Fruit fly (Drosophila melanogaster): ENCODE data around the gene Las.

Las gene

DNA sequence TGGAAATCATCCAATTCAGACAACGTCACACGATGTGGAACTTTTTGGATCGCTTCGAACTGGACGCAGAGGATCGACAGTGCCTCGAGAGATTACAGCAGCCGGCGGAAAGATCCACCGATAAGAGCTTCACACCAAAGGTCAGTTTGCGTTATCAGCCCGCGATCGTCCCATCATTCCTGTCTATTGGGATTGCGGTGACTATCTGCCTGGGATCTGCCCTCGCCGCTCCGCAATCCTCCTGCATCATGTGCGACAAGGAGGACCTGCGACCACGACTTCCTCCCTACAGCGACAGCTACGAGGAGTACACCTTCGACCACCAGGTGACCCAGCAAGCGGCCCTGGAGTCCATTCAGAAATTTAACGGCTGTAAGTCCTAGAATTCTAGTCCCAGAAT lies 13.9 kb upstream of the Las start:
- TF ChIP-seq CG10348 (GFP tag; IDR thresholded peaks at IDR 0.05) (no peak), CG34367 (tag; optimal IDR thresholded peaks at IDR 0.05) (no peak), CG12605 (GFP tag; IDR thresholded peaks at IDR 0.05) (no peak), rn (GFP tag; IDR thresholded peaks at IDR 0.05) (no peak), CG9948 (tag; optimal IDR thresholded peaks at IDR 0.05) (no peak)

DNA sequence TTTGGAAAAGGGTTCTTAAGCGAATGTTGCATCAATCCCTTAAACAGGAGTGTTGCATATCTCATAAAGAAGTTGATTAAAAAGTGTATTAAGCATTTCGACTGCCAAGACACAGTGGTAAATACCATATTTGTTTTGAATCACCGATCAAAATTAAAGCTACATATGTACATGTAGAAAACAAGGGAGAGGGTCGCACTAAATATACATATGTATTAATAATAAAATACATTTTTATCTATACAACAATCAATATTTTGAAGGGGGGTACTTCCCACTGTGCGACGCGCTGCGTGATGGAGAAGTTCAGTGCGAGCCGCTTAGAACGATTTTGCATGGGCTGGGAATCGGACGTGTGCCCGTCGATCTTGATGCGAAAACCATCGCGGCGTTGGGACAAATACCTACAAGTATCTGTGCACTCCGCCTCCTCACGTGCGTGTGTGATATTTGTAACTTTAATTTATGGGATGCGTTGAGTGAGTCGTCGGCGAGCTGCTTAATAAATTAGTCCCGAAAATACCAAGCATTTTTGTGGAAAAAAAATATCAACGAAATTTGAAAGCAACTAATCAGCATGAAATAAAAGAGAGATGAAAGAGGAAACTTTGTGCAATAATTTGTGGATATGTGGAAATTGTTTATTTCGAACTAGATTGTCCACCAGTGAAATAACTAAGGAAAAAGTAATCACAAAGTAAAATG lies 12.8 kb upstream of the Las start:
- peak; percentile 86 for TF ChIP-seq fd96Ca (GFP tag; IDR thresholded peaks at IDR 0.05)
- peak; percentile 65 for TF ChIP-seq D1 (tag; optimal IDR thresholded peaks at IDR 0.05)
- TF ChIP-seq CG17806 (tag; optimal IDR thresholded peaks at IDR 0.05), result peak; percentile 88
- TF ChIP-seq CG4496 (GFP tag; IDR thresholded peaks at IDR 0.05), result peak; percentile 95
- TF ChIP-seq CG15710 (tag; optimal IDR thresholded peaks at IDR 0.05), result peak; percentile 80
- TF ChIP-seq EcR (GFP tag; optimal IDR thresholded peaks at IDR 0.05), result no peak
- peak; percentile 86 for TF ChIP-seq CG8159 (tag; optimal IDR thresholded peaks at IDR 0.05)
- peak; percentile 91 for TF ChIP-seq Ets98B (GFP tag; IDR thresholded peaks at IDR 0.05)
- peak; percentile 85 for TF ChIP-seq CG8301 (tag; optimal IDR thresholded peaks at IDR 0.05)
- peak; percentile 92 for TF ChIP-seq Pif1B (GFP tag; optimal IDR thresholded peaks at IDR 0.05)
- TF ChIP-seq CG34367 (tag; optimal IDR thresholded peaks at IDR 0.05), result peak; percentile 83
- TF ChIP-seq CG10348 (GFP tag; IDR thresholded peaks at IDR 0.05), result no peak
- peak; percentile 85 for TF ChIP-seq CG9948 (tag; optimal IDR thresholded peaks at IDR 0.05)
- TF ChIP-seq Snoo (tag; optimal IDR thresholded peaks at IDR 0.05), result peak; percentile 91
- TF ChIP-seq CG13204 (GFP tag; optimal IDR thresholded peaks at IDR 0.05), result no peak
- TF ChIP-seq gl (tag; optimal IDR thresholded peaks at IDR 0.05), result peak; percentile 76
- TF ChIP-seq rn (GFP tag; IDR thresholded peaks at IDR 0.05), result peak; percentile 80
- peak; percentile 85 for TF ChIP-seq CG32121 (GFP tag; IDR thresholded peaks at IDR 0.05)
- peak; percentile 86 for TF ChIP-seq CG14655 (GFP tag; optimal IDR thresholded peaks at IDR 0.05)
- TF ChIP-seq Pif1A (GFP tag; optimal IDR thresholded peaks at IDR 0.05), result peak; percentile 88
- peak; percentile 91 for TF ChIP-seq CG12605 (GFP tag; IDR thresholded peaks at IDR 0.05)

DNA sequence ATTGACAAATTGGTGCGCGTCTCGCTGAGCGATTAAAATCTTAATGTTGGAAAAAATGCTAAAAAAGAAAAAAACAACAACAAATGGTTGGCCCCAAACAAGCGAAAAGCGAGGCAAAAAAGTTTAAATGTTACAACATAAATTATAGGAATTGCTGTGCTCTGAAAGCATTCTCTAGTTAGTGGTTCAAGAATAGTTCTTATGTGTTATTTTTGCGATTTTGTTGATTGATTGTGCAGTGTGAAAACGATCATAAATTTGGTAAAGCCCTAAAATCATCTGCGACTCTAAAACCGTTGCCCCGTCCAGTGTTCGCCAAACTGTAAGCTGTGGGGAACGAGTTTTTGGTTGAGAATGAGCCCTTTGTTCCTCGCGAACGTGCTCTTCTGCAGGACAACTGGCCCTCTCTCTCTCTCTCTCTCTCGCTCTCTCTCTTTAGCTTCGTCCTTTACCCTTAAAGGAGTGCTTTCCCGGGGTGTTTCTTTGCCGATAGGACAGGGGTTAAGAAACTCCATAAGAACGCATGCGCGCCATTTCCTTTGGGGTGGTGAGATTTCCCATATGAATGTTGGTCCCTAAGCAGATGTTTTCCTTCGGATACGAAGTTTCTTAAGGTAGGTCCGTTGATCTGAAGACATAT lies 10.6 kb upstream of the Las start:
- TF ChIP-seq CG9948 (tag; optimal IDR thresholded peaks at IDR 0.05), result no peak
- no peak for TF ChIP-seq D1 (tag; optimal IDR thresholded peaks at IDR 0.05)
- TF ChIP-seq Ets98B (GFP tag; IDR thresholded peaks at IDR 0.05), result no peak
- TF ChIP-seq fd96Ca (GFP tag; IDR thresholded peaks at IDR 0.05), result no peak
- TF ChIP-seq CG13204 (GFP tag; optimal IDR thresholded peaks at IDR 0.05), result no peak
- no peak for TF ChIP-seq Snoo (tag; optimal IDR thresholded peaks at IDR 0.05)
- TF ChIP-seq Pif1B (GFP tag; optimal IDR thresholded peaks at IDR 0.05), result no peak
- no peak for TF ChIP-seq rn (GFP tag; IDR thresholded peaks at IDR 0.05)
- TF ChIP-seq CG32121 (GFP tag; IDR thresholded peaks at IDR 0.05), result no peak
- no peak for TF ChIP-seq gl (tag; optimal IDR thresholded peaks at IDR 0.05)
- no peak for TF ChIP-seq CG34367 (tag; optimal IDR thresholded peaks at IDR 0.05)
- TF ChIP-seq CG17806 (tag; optimal IDR thresholded peaks at IDR 0.05), result no peak

- peak; percentile 50 for TF ChIP-seq gl (tag; optimal IDR thresholded peaks at IDR 0.05)
- TF ChIP-seq CG4496 (GFP tag; IDR thresholded peaks at IDR 0.05), result no peak
- TF ChIP-seq D1 (tag; optimal IDR thresholded peaks at IDR 0.05), result no peak
- no peak for TF ChIP-seq fd96Ca (GFP tag; IDR thresholded peaks at IDR 0.05)
- peak; percentile 92 for TF ChIP-seq CG8159 (tag; optimal IDR thresholded peaks at IDR 0.05)
- TF ChIP-seq rn (GFP tag; IDR thresholded peaks at IDR 0.05), result no peak
- no peak for TF ChIP-seq Ets98B (GFP tag; IDR thresholded peaks at IDR 0.05)
- peak; percentile 80 for TF ChIP-seq CG17806 (tag; optimal IDR thresholded peaks at IDR 0.05)
- TF ChIP-seq CG12605 (GFP tag; IDR thresholded peaks at IDR 0.05), result no peak
- peak; percentile 84 for TF ChIP-seq CG15710 (tag; optimal IDR thresholded peaks at IDR 0.05)
- no peak for TF ChIP-seq EcR (GFP tag; optimal IDR thresholded peaks at IDR 0.05)
- TF ChIP-seq CG10348 (GFP tag; IDR thresholded peaks at IDR 0.05), result no peak
- TF ChIP-seq CG14655 (GFP tag; optimal IDR thresholded peaks at IDR 0.05), result no peak
- TF ChIP-seq CG8301 (tag; optimal IDR thresholded peaks at IDR 0.05), result no peak
- TF ChIP-seq CG9948 (tag; optimal IDR thresholded peaks at IDR 0.05), result peak; percentile 84
- no peak for TF ChIP-seq CG13204 (GFP tag; optimal IDR thresholded peaks at IDR 0.05)
- TF ChIP-seq Pif1B (GFP tag; optimal IDR thresholded peaks at IDR 0.05), result no peak
- TF ChIP-seq Pif1A (GFP tag; optimal IDR thresholded peaks at IDR 0.05), result no peak
- TF ChIP-seq CG34367 (tag; optimal IDR thresholded peaks at IDR 0.05), result peak; percentile 73
- peak; percentile 26; the same call in 1 of the 2 replicates for TF ChIP-seq CG32121 (GFP tag; IDR thresholded peaks at IDR 0.05)
- TF ChIP-seq Snoo (tag; optimal IDR thresholded peaks at IDR 0.05), result peak; percentile 79
Measured at dm6 chr3L:20441632-20442469, 9.7 kb upstream of the Las start, which contains the start of gene CG5910. Gene CG5910, plus strand, starts transcription at chr3L:20442419.

DNA sequence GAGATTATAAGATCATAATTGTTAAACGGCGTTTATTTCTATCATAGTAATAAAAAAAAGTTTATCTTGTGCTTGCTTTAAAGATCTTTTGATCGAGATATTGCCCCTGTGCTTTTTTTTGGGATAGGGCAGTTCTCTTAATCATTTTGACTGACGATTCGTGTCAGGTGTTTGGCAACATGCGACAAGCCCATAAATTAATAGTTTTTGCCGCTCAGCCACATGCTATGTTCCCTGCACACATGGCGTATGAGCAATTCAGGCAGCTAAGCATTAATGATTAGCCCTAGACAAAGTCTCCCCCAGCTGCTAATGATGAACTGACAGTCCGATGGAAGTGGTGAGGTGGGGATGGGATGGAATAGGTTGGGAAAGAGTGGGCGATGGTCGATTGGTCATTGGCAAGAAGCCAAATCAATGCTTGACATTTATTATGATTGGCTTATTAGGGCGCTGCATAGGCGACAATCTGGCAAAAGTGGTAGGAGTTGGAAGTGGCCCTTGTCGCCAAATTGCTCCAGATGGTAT lies 8.8 kb upstream of the Las start:
- TF ChIP-seq fd96Ca (GFP tag; IDR thresholded peaks at IDR 0.05), result no peak
- TF ChIP-seq EcR (GFP tag; optimal IDR thresholded peaks at IDR 0.05), result no peak
- TF ChIP-seq CG4496 (GFP tag; IDR thresholded peaks at IDR 0.05), result no peak
- no peak for TF ChIP-seq CG9948 (tag; optimal IDR thresholded peaks at IDR 0.05)
